Worm (Caenorhabditis elegans) whole organism, young adult: ENCODE results near the gene Y66D12A.7.

Source experiments
- B0035.1 ChIP-seq: sonication (generic microtip); optimal IDR thresholded peaks from 2 replicates; lab custom pipeline; 2016; ENCODE audit warnings: missing genetic modification characterization, mild to moderate bottlenecking, missing compliant biosample characterization, missing genotype, missing genetic modification reagents
- C06A6.2 ChIP-seq: fragments of 200-800 bp; sonication (Bioruptor generic); conservative IDR thresholded peaks from 2 replicates; pipeline ENCODE4 v1.3.6; 2022; ENCODE audit warnings: missing genetic modification characterization, missing compliant biosample characterization
- C17E4.6 ChIP-seq: fragments of 200-800 bp; sonication (Bioruptor generic); IDR thresholded peaks from 2 replicates; pipeline ENCODE4 v1.3.6; 2022; ENCODE audit warnings: missing genetic modification reagents, missing genetic modification characterization, missing compliant biosample characterization
- D2030.7 ChIP-seq: fragments of 200-800 bp; sonication (Bioruptor generic); IDR thresholded peaks from 2 replicates; pipeline ENCODE4 v1.3.6; 2022; ENCODE audit warnings: missing genetic modification reagents, missing genetic modification characterization, missing compliant biosample characterization
- F10E7.11 ChIP-seq: sonication (generic microtip); optimal IDR thresholded peaks from 2 replicates; lab custom pipeline; 2017; ENCODE audit warnings: mild to moderate bottlenecking, missing genetic modification characterization, moderate library complexity, missing compliant biosample characterization
- F23B12.7 ChIP-seq: sonication (generic microtip); optimal IDR thresholded peaks from 2 replicates; lab custom pipeline; 2017; ENCODE audit warnings: missing genetic modification characterization, mild to moderate bottlenecking, missing compliant biosample characterization, antibody characterized with exemption, moderate library complexity; ENCODE audit not compliant: insufficient read depth
- F33H1.4 ChIP-seq: fragments of 200-800 bp; sonication (Bioruptor generic); IDR thresholded peaks from 2 replicates; pipeline ENCODE4 v1.3.6; 2022; ENCODE audit warnings: missing genetic modification reagents, missing genetic modification characterization, missing compliant biosample characterization
- F55B11.4 ChIP-seq: sonication (generic microtip); optimal IDR thresholded peaks from 2 replicates; lab custom pipeline; 2016; ENCODE audit warnings: missing compliant biosample characterization, missing genetic modification characterization, borderline replicate concordance; ENCODE audit not compliant: insufficient read depth
- T26A5.8 ChIP-seq: sonication (generic microtip); optimal IDR thresholded peaks from 2 replicates; lab custom pipeline; 2016; ENCODE audit warnings: missing genetic modification characterization, missing compliant biosample characterization
- Y53F4B.3 ChIP-seq: fragments of 200-800 bp; sonication (Bioruptor generic); IDR thresholded peaks from 2 replicates; pipeline ENCODE4 v1.3.6; 2022; ENCODE audit warnings: missing genetic modification reagents, missing genetic modification characterization, missing compliant biosample characterization
- ZK185.1 ChIP-seq: sonication (generic microtip); optimal IDR thresholded peaks from 2 replicates; lab custom pipeline; 2016; ENCODE audit warnings: mild to moderate bottlenecking, missing genetic modification characterization, missing compliant biosample characterization; ENCODE audit not compliant: poor library complexity, severe bottlenecking
- akir-1 ChIP-seq: fragments of 200-800 bp; sonication (Bioruptor generic); optimal IDR thresholded peaks from 2 replicates; lab custom pipeline; 2018; ENCODE audit warnings: mild to moderate bottlenecking, missing genetic modification characterization, moderate library complexity, missing compliant biosample characterization
- ama-1 ChIP-seq, 3 experiments: fragments of 150-350 bp in 1 of 3; sonication (generic microtip) in 2 of 3; optimal IDR thresholded peaks; 2 replicates each; lab custom pipeline; 2014 to 2018; ENCODE audit warnings: missing biosample characterization in 2 of 3, missing genetic modification characterization in 2 of 3, missing genetic modification reagents in 2 of 3
- ccch-3 ChIP-seq: fragments of 200-800 bp; sonication (Bioruptor generic); optimal IDR thresholded peaks from 2 replicates; lab custom pipeline; 2018; ENCODE audit warnings: mild to moderate bottlenecking, missing genetic modification characterization, missing compliant biosample characterization
- ceh-27 ChIP-seq: fragments of 200-800 bp; sonication (Bioruptor generic); optimal IDR thresholded peaks from 2 replicates; lab custom pipeline; 2018; ENCODE audit warnings: mild to moderate bottlenecking, missing genetic modification characterization, moderate library complexity, missing compliant biosample characterization
- ceh-91 ChIP-seq: fragments of 200-800 bp; sonication (Bioruptor generic); IDR thresholded peaks from 2 replicates; pipeline ENCODE4 v1.3.6; 2022; ENCODE audit warnings: missing genetic modification reagents, missing genetic modification characterization, missing compliant biosample characterization
- dpff-1 ChIP-seq: sonication (generic microtip); optimal IDR thresholded peaks from 2 replicates; lab custom pipeline; 2017; ENCODE audit warnings: mild to moderate bottlenecking, missing genetic modification characterization, missing compliant biosample characterization
- efl-1 ChIP-seq: fragments of 150-350 bp; optimal IDR thresholded peaks from 2 replicates; lab custom pipeline; 2014; ENCODE audit warnings: missing biosample characterization, missing genetic modification reagents, missing genetic modification characterization
- egl-44 ChIP-seq: fragments of 200-800 bp; sonication (Bioruptor generic); IDR thresholded peaks from 2 replicates; pipeline ENCODE4 v1.3.6; 2022; ENCODE audit warnings: missing genetic modification reagents, missing genetic modification characterization, missing compliant biosample characterization
- him-1 ChIP-seq: sonication (generic microtip); optimal IDR thresholded peaks from 2 replicates; lab custom pipeline; 2016; ENCODE audit warnings: missing genotype, missing genetic modification reagents, missing genetic modification characterization, missing compliant biosample characterization
- lin-35 ChIP-seq, 3 experiments: fragments of 150-350 bp in 2 of 3; sonication (generic microtip) in 1 of 3; optimal IDR thresholded peaks; 2 replicates each; lab custom pipeline; 2014 to 2018; ENCODE audit warnings: missing biosample characterization in 3 of 3, missing genetic modification characterization in 3 of 3, missing genetic modification reagents in 3 of 3
- lin-54 ChIP-seq: fragments of 200-800 bp; sonication (Bioruptor generic); optimal IDR thresholded peaks from 2 replicates; lab custom pipeline; 2018; ENCODE audit warnings: mild to moderate bottlenecking, missing genetic modification characterization, missing compliant biosample characterization
- madf-10 ChIP-seq: sonication (generic microtip); optimal IDR thresholded peaks from 2 replicates; lab custom pipeline; 2016; ENCODE audit warnings: mild to moderate bottlenecking, missing genetic modification characterization, missing compliant biosample characterization
- madf-6 ChIP-seq: fragments of 200-800 bp; sonication (Bioruptor generic); IDR thresholded peaks from 2 replicates; pipeline ENCODE4 v1.3.6; 2022; ENCODE audit warnings: missing genetic modification reagents, missing genetic modification characterization, missing compliant biosample characterization
- madf-8 ChIP-seq: fragments of 200-800 bp; sonication (Bioruptor generic); conservative IDR thresholded peaks from 2 replicates; pipeline ENCODE4 v1.3.6; 2022; ENCODE audit warnings: missing genetic modification reagents, missing genetic modification characterization, missing compliant biosample characterization
- mcd-1 ChIP-seq: fragments of 200-800 bp; sonication (Bioruptor generic); IDR thresholded peaks from 2 replicates; pipeline ENCODE4 v1.3.6; 2022; ENCODE audit warnings: missing genetic modification reagents, missing genetic modification characterization, missing compliant biosample characterization
- mel-28 ChIP-seq: sonication (generic microtip); optimal IDR thresholded peaks from 2 replicates; lab custom pipeline; 2016; ENCODE audit warnings: borderline replicate concordance, mild to moderate bottlenecking, missing genetic modification characterization, missing compliant biosample characterization
- mxl-1 ChIP-seq: sonication (generic microtip); optimal IDR thresholded peaks from 2 replicates; lab custom pipeline; 2016; ENCODE audit warnings: missing genetic modification characterization, missing compliant biosample characterization
- nfya-2 ChIP-seq: fragments of 200-800 bp; sonication (Bioruptor generic); IDR thresholded peaks from 2 replicates; pipeline ENCODE4 v1.3.6; 2022; ENCODE audit warnings: missing genetic modification reagents, missing genetic modification characterization, missing compliant biosample characterization
- nfyb-1 ChIP-seq: fragments of 200-800 bp; sonication (Bioruptor generic); IDR thresholded peaks from 2 replicates; pipeline ENCODE4 v1.3.6; 2022; ENCODE audit warnings: missing genetic modification reagents, missing genetic modification characterization, missing compliant biosample characterization
- nhr-120 ChIP-seq: fragments of 200-800 bp; sonication (Bioruptor generic); IDR thresholded peaks from 2 replicates; pipeline ENCODE4 v1.3.6; 2022; ENCODE audit warnings: missing genetic modification characterization, missing compliant biosample characterization
- nhr-179 ChIP-seq: sonication (generic microtip); optimal IDR thresholded peaks from 2 replicates; lab custom pipeline; 2016; ENCODE audit warnings: mild to moderate bottlenecking, missing genetic modification characterization, missing compliant biosample characterization
- nhr-27 ChIP-seq: fragments of 200-800 bp; sonication (Bioruptor generic); optimal IDR thresholded peaks from 2 replicates; lab custom pipeline; 2018; ENCODE audit warnings: mild to moderate bottlenecking, missing genetic modification characterization, moderate library complexity, missing compliant biosample characterization
- nhr-80 ChIP-seq: sonication (generic microtip); optimal IDR thresholded peaks from 2 replicates; lab custom pipeline; 2016; ENCODE audit warnings: missing genetic modification characterization, missing compliant biosample characterization
- pbrm-1 ChIP-seq: fragments of 200-800 bp; sonication (Bioruptor generic); IDR thresholded peaks from 2 replicates; pipeline ENCODE4 v1.3.6; 2022; ENCODE audit warnings: missing genetic modification reagents, missing genetic modification characterization, missing compliant biosample characterization
- rec-8 ChIP-seq, 2 experiments: sonication (generic microtip); optimal IDR thresholded peaks; 2 replicates each; lab custom pipeline; 2016; ENCODE audit warnings: mild to moderate bottlenecking in 2 of 2, missing genetic modification characterization in 2 of 2, missing genetic modification reagents in 2 of 2, missing genotype in 2 of 2, missing biosample characterization in 1 of 2, missing compliant biosample characterization in 1 of 2, moderate library complexity in 1 of 2
- sea-2 ChIP-seq: fragments of 200-800 bp; sonication (Bioruptor generic); IDR thresholded peaks from 2 replicates; pipeline ENCODE4 v1.3.6; 2022; ENCODE audit warnings: missing genetic modification characterization, missing compliant biosample characterization
- snpc-1.1 ChIP-seq: sonication (generic microtip); optimal IDR thresholded peaks from 2 replicates; lab custom pipeline; 2017; ENCODE audit warnings: missing genetic modification characterization, mild to moderate bottlenecking, missing compliant biosample characterization, antibody characterized with exemption, moderate library complexity, missing genotype, missing genetic modification reagents; ENCODE audit not compliant: insufficient read depth
- snpc-1.3 ChIP-seq: sonication (generic microtip); optimal IDR thresholded peaks from 2 replicates; lab custom pipeline; 2017; ENCODE audit warnings: missing genetic modification characterization, mild to moderate bottlenecking, missing compliant biosample characterization, antibody characterized with exemption, moderate library complexity, missing genotype, missing genetic modification reagents; ENCODE audit not compliant: insufficient read depth
- somi-1 ChIP-seq: fragments of 200-800 bp; sonication (Bioruptor generic); optimal IDR thresholded peaks from 2 replicates; lab custom pipeline; 2018; ENCODE audit warnings: mild to moderate bottlenecking, missing genetic modification characterization, missing compliant biosample characterization
- sptf-2 ChIP-seq: fragments of 200-800 bp; sonication (Bioruptor generic); optimal IDR thresholded peaks from 2 replicates; lab custom pipeline; 2018; ENCODE audit warnings: mild to moderate bottlenecking, missing genetic modification characterization, missing compliant biosample characterization
- zim-3 ChIP-seq: sonication (generic microtip); optimal IDR thresholded peaks from 2 replicates; lab custom pipeline; 2017; ENCODE audit warnings: mild to moderate bottlenecking, missing genetic modification characterization, moderate library complexity, missing compliant biosample characterization
- ztf-18 ChIP-seq: sonication (generic microtip); optimal IDR thresholded peaks from 2 replicates; lab custom pipeline; 2016; ENCODE audit warnings: missing genotype, mild to moderate bottlenecking, missing genetic modification characterization, missing compliant biosample characterization
- ztf-22 ChIP-seq: fragments of 200-800 bp; sonication (Bioruptor generic); optimal IDR thresholded peaks from 2 replicates; lab custom pipeline; 2018; ENCODE audit warnings: mild to moderate bottlenecking, missing genetic modification characterization, moderate library complexity, missing compliant biosample characterization
- ztf-3 ChIP-seq: fragments of 200-800 bp; sonication (Bioruptor generic); optimal IDR thresholded peaks from 2 replicates; lab custom pipeline; 2018; ENCODE audit warnings: mild to moderate bottlenecking, missing genetic modification characterization, missing compliant biosample characterization

Y66D12A.7 gene

ce11 chrIII:11588911-11589310, 8.6 kb upstream of the Y66D12A.7 start, which contains the start of gene Y66D12A.3 (continued):
- TF ChIP-seq rec-8 (tag; optimal IDR thresholded peaks at IDR 0.05; lab: Kevin White, UChicago) (no peak), mxl-1 (no peak), dpff-1 (tag; lab: Kevin White, UChicago) (no peak), Y53F4B.3 (GFP tag; lab: Robert Waterston, UW) (no peak)

DNA sequence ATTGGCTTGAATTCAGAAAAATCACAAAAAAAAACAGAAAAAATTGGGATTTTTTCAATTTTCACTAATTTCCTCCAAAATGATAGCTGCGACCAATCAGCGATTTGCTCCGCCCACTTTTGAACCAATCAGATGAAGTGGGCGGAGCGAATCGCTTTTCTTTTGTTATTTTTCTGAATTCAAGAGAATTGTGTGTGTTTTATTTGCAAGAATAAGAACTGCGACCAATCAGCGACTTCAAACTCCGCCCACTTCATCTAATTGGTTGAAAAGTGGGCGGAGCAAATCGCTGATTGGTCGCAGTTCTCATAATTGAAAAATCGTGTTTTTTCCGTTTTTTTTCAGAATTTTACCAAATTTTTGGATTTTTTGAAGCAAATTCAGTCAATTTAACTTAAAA, 2.3 kb upstream of the Y66D12A.7 start:
- TF ChIP-seq F55B11.4 (tag; lab: Kevin White, UChicago) (no peak), C17E4.6 (no peak), nfyb-1 (GFP tag; lab: Robert Waterston, UW) (peak; percentile 64; the same call in 1 of the 2 replicates), ztf-3 (GFP tag; lab: Kevin White, UChicago) (no peak), ztf-22 (GFP tag; lab: Kevin White, UChicago) (no peak), sptf-2 (GFP tag; lab: Kevin White, UChicago) (no peak), nhr-27 (tag; lab: Kevin White, UChicago) (no peak), nhr-120 (no peak), ztf-18 (tag; lab: Kevin White, UChicago) (no peak)

ce11 chrIII:11581372-11581771, 1.1 kb upstream of the Y66D12A.7 start, which contains the start of the genes Y66D12A.6 and ceh-92:
Gene Y66D12A.6 (minus strand): TSS chrIII:11581402.
Gene ceh-92 (plus strand): TSS chrIII:11581600.
- TF ChIP-seq C06A6.2 (no peak), pbrm-1 (no peak), nfya-2 (GFP tag; lab: Robert Waterston, UW) (no peak), mcd-1 (peak; percentile 49; the same call in 1 of the 2 replicates), ceh-27 (GFP tag; lab: Kevin White, UChicago) (no peak), F23B12.7 (peak; percentile 5), T26A5.8 (tag; lab: Kevin White, UChicago) (no peak), ama-1 (optimal IDR thresholded peaks at IDR 0.05; lab: Kevin White, UChicago) (no peak), ama-1 (GFP tag; optimal IDR thresholded peaks at IDR 0.05; lab: Kevin White, UChicago) (no peak), lin-54 (GFP tag; lab: Kevin White, UChicago) (peak; percentile 56), snpc-1.1 (peak; percentile 0), F33H1.4 (GFP tag; lab: Robert Waterston, UW) (peak; percentile 47), nhr-179 (tag; lab: Kevin White, UChicago) (no peak), nhr-27 (tag; lab: Kevin White, UChicago) (no peak), him-1 (no peak), madf-10 (tag; lab: Kevin White, UChicago) (no peak), mel-28 (no peak), lin-35 (GFP tag; optimal IDR thresholded peaks at IDR 0.05; lab: Kevin White, UChicago) (no peak), B0035.1 (tag; lab: Kevin White, UChicago) (no peak), ccch-3 (GFP tag; lab: Kevin White, UChicago) (no peak), akir-1 (no peak), egl-44 (GFP tag; lab: Robert Waterston, UW) (no peak), madf-6 (GFP tag; lab: Robert Waterston, UW) (peak; percentile 64), ceh-91 (GFP tag; lab: Robert Waterston, UW) (peak; percentile 49; the same call in 1 of the 2 replicates), efl-1 (GFP tag; lab: Kevin White, UChicago) (peak; percentile 50), F10E7.11 (no peak), somi-1 (no peak), ZK185.1 (tag; lab: Kevin White, UChicago) (no peak), zim-3 (tag; lab: Kevin White, UChicago) (no peak), snpc-1.3 (peak; percentile 37), madf-8 (no peak), D2030.7 (GFP tag; lab: Robert Waterston, UW) (peak; percentile 73), sea-2 (GFP tag; lab: Robert Waterston, UW) (no peak), nhr-80 (no peak)
